Worm (Caenorhabditis elegans) whole organism, L1 larva: ENCODE measurements around the gene H01G02.3.

Experiments used
- C16A3.4 ChIP-seq: fragments of 150-350 bp; optimal IDR thresholded peaks from 2 replicates; lab custom pipeline; 2014; ENCODE audit warnings: missing biosample characterization, missing genetic modification characterization
- Y116A8C.19 ChIP-seq: sonication (generic microtip); optimal IDR thresholded peaks from 2 replicates; lab custom pipeline; 2016; ENCODE audit warnings: missing compliant biosample characterization, missing genetic modification characterization, borderline replicate concordance
- alr-1 ChIP-seq: fragments of 200-800 bp; sonication (Bioruptor generic); optimal IDR thresholded peaks from 2 replicates; lab custom pipeline; 2018; ENCODE audit warnings: borderline replicate concordance, mild to moderate bottlenecking, missing genetic modification characterization, missing compliant biosample characterization
- ama-1 ChIP-seq: fragments of 150-350 bp; optimal IDR thresholded peaks from 2 replicates; lab custom pipeline; 2014
- ceh-88 ChIP-seq: fragments of 200-800 bp; sonication (Bioruptor generic); IDR thresholded peaks from 2 replicates; pipeline ENCODE4 v1.3.6; 2022; ENCODE audit warnings: missing genetic modification characterization, missing compliant biosample characterization
- ces-1 ChIP-seq: fragments of 150-350 bp; optimal IDR thresholded peaks from 2 replicates; lab custom pipeline; 2014; ENCODE audit warnings: missing biosample characterization, missing genetic modification reagents, missing genetic modification characterization
- dsc-1 ChIP-seq: sonication (generic microtip); optimal IDR thresholded peaks from 2 replicates; lab custom pipeline; 2016; ENCODE audit warnings: mild to moderate bottlenecking, missing genetic modification characterization, missing compliant biosample characterization
- efl-1 ChIP-seq, 4 experiments: fragments of 150-350 bp; optimal IDR thresholded peaks in 3 of 4; peaks in 1 of 4; 1 replicate in 1 of 4; 2 replicates in 3 of 4; lab custom pipeline; 2014; ENCODE audit warnings: missing biosample characterization in 2 of 4, missing genetic modification characterization in 2 of 4, missing genetic modification reagents in 2 of 4
- elt-2 ChIP-seq: sonication (generic microtip); optimal IDR thresholded peaks from 2 replicates; lab custom pipeline; 2016; ENCODE audit warnings: missing genetic modification characterization, mild to moderate bottlenecking, inconsistent platforms, missing compliant biosample characterization, missing genetic modification reagents
- elt-3 ChIP-seq, 6 experiments: fragments of 150-350 bp in 1 of 6; sonication (generic microtip); optimal IDR thresholded peaks; 2 replicates each; lab custom pipeline; 2017 to 2018; ENCODE audit warnings: missing biosample characterization in 6 of 6, missing genetic modification characterization in 6 of 6, inconsistent platforms in 1 of 6
- fkh-10 ChIP-seq: sonication (generic microtip); optimal IDR thresholded peaks from 2 replicates; lab custom pipeline; 2017; ENCODE audit warnings: missing biosample characterization, missing genetic modification reagents, missing genetic modification characterization
- fkh-4 ChIP-seq: sonication (generic microtip); optimal IDR thresholded peaks from 2 replicates; lab custom pipeline; 2016; ENCODE audit warnings: missing compliant biosample characterization, missing genetic modification characterization, borderline replicate concordance
- fkh-8 ChIP-seq: sonication (generic microtip); optimal IDR thresholded peaks from 2 replicates; lab custom pipeline; 2016; ENCODE audit warnings: mild to moderate bottlenecking, missing genetic modification characterization, missing compliant biosample characterization
- fos-1 ChIP-seq: fragments of 150-350 bp; optimal IDR thresholded peaks from 2 replicates; lab custom pipeline; 2014; ENCODE audit warnings: missing biosample characterization, missing genetic modification characterization
- hlh-4 ChIP-seq: sonication (generic microtip); optimal IDR thresholded peaks from 2 replicates; lab custom pipeline; 2016; ENCODE audit warnings: mild to moderate bottlenecking, missing genetic modification characterization, missing compliant biosample characterization
- irx-1 ChIP-seq: sonication (generic microtip); optimal IDR thresholded peaks from 2 replicates; lab custom pipeline; 2016; ENCODE audit warnings: missing genetic modification characterization, missing compliant biosample characterization
- isw-1 ChIP-seq: fragments of 200-800 bp; sonication (Bioruptor generic); IDR thresholded peaks from 2 replicates; pipeline ENCODE4 v1.3.6; 2022; ENCODE audit warnings: missing genetic modification characterization, missing compliant biosample characterization
- lin-13 ChIP-seq: fragments of 150-350 bp; optimal IDR thresholded peaks from 2 replicates; lab custom pipeline; 2014; ENCODE audit warnings: missing biosample characterization, missing genetic modification reagents, missing genetic modification characterization
- lin-14 ChIP-seq: fragments of 200-800 bp; sonication (Bioruptor generic); optimal IDR thresholded peaks from 2 replicates; lab custom pipeline; 2018; ENCODE audit warnings: mild to moderate bottlenecking, missing genetic modification characterization, moderate library complexity, missing compliant biosample characterization
- lin-15B ChIP-seq: fragments of 150-350 bp; sonication (generic microtip); optimal IDR thresholded peaks from 3 replicates; lab custom pipeline; 2014; ENCODE audit warnings: missing biosample characterization, missing genetic modification characterization
- lin-39 ChIP-seq: fragments of 150-350 bp; optimal IDR thresholded peaks from 2 replicates; lab custom pipeline; 2014; ENCODE audit warnings: missing biosample characterization, missing genetic modification reagents, missing genetic modification characterization
- lir-3 ChIP-seq: sonication (generic microtip); optimal IDR thresholded peaks from 2 replicates; lab custom pipeline; 2016; ENCODE audit warnings: mild to moderate bottlenecking, missing genetic modification characterization, moderate library complexity, missing compliant biosample characterization; ENCODE audit not compliant: poor library complexity
- mab-9 ChIP-seq: fragments of 200-800 bp; sonication (Bioruptor generic); IDR thresholded peaks from 2 replicates; pipeline ENCODE4 v1.3.6; 2022; ENCODE audit warnings: missing genetic modification reagents, missing genetic modification characterization, missing compliant biosample characterization
- mdl-1 ChIP-seq, 2 experiments: fragments of 150-350 bp; optimal IDR thresholded peaks; 2 replicates each; lab custom pipeline; 2014 to 2017; ENCODE audit warnings: missing biosample characterization in 2 of 2, missing genetic modification characterization in 2 of 2, inconsistent platforms in 1 of 2
- mef-2 ChIP-seq: fragments of 150-350 bp; optimal IDR thresholded peaks from 2 replicates; lab custom pipeline; 2014; ENCODE audit warnings: missing biosample characterization, missing genetic modification characterization
- mep-1 ChIP-seq: fragments of 150-350 bp; optimal IDR thresholded peaks from 2 replicates; lab custom pipeline; 2014; ENCODE audit warnings: missing biosample characterization, missing genetic modification characterization
- nhr-11 ChIP-seq: fragments of 150-350 bp; optimal IDR thresholded peaks from 2 replicates; lab custom pipeline; 2014; ENCODE audit warnings: missing biosample characterization, missing genetic modification characterization
- nhr-12 ChIP-seq: sonication (generic microtip); optimal IDR thresholded peaks from 2 replicates; lab custom pipeline; 2017; ENCODE audit warnings: missing biosample characterization, missing genetic modification characterization
- nhr-19 ChIP-seq: fragments of 200-800 bp; sonication (Bioruptor generic); conservative IDR thresholded peaks from 2 replicates; pipeline ENCODE4 v1.3.6; 2022; ENCODE audit warnings: missing genetic modification characterization, missing compliant biosample characterization
- nhr-20 ChIP-seq: sonication (generic microtip); optimal IDR thresholded peaks from 2 replicates; lab custom pipeline; 2016; ENCODE audit warnings: mild to moderate bottlenecking, missing genetic modification characterization, missing compliant biosample characterization
- nhr-47 ChIP-seq: sonication (generic microtip); optimal IDR thresholded peaks from 2 replicates; lab custom pipeline; 2016; ENCODE audit warnings: mild to moderate bottlenecking, missing genetic modification characterization, moderate library complexity, missing compliant biosample characterization
- nhr-71 ChIP-seq: sonication (generic microtip); optimal IDR thresholded peaks from 2 replicates; lab custom pipeline; 2016; ENCODE audit warnings: mild to moderate bottlenecking, missing genetic modification characterization, moderate library complexity, missing compliant biosample characterization
- nhr-76 ChIP-seq: sonication (generic microtip); optimal IDR thresholded peaks from 2 replicates; lab custom pipeline; 2017; ENCODE audit warnings: missing biosample characterization, missing genetic modification characterization
- nhr-77 ChIP-seq: fragments of 150-350 bp; optimal IDR thresholded peaks from 2 replicates; lab custom pipeline; 2014; ENCODE audit warnings: missing biosample characterization, missing genetic modification characterization
- nhr-85 ChIP-seq: sonication (generic microtip); peaks from one replicate; lab custom pipeline; 2016; ENCODE audit warnings: missing genetic modification characterization, inconsistent platforms, missing compliant biosample characterization
- nhr-90 ChIP-seq: sonication (generic microtip); optimal IDR thresholded peaks from 2 replicates; lab custom pipeline; 2016; ENCODE audit warnings: mild to moderate bottlenecking, missing genetic modification characterization, missing compliant biosample characterization; ENCODE audit not compliant: poor library complexity
- pax-3 ChIP-seq: fragments of 200-800 bp; sonication (Bioruptor generic); optimal IDR thresholded peaks from 2 replicates; lab custom pipeline; 2018; ENCODE audit warnings: mild to moderate bottlenecking, missing genetic modification characterization, moderate library complexity, missing compliant biosample characterization
- pqm-1 ChIP-seq: sonication (generic microtip); optimal IDR thresholded peaks from 3 replicates; lab custom pipeline; 2017; ENCODE audit warnings: missing biosample characterization, missing genetic modification characterization
- rnt-1 ChIP-seq: sonication (generic microtip); optimal IDR thresholded peaks from 2 replicates; lab custom pipeline; 2016; ENCODE audit warnings: mild to moderate bottlenecking, missing genetic modification characterization, moderate library complexity, missing compliant biosample characterization
- skn-1 ChIP-seq: fragments of 150-350 bp; optimal IDR thresholded peaks from 2 replicates; lab custom pipeline; 2014; ENCODE audit warnings: missing biosample characterization, missing genetic modification characterization
- snu-23 ChIP-seq: sonication (generic microtip); optimal IDR thresholded peaks from 2 replicates; lab custom pipeline; 2016; ENCODE audit warnings: missing genetic modification characterization, missing compliant biosample characterization
- sox-4 ChIP-seq: sonication (generic microtip); optimal IDR thresholded peaks from 2 replicates; lab custom pipeline; 2016; ENCODE audit warnings: missing genetic modification characterization, missing compliant biosample characterization
- sptf-1 ChIP-seq: fragments of 150-350 bp; optimal IDR thresholded peaks from 2 replicates; lab custom pipeline; 2014; ENCODE audit warnings: missing biosample characterization, missing genetic modification characterization
- swsn-7 ChIP-seq: sonication (generic microtip); optimal IDR thresholded peaks from 2 replicates; lab custom pipeline; 2016; ENCODE audit warnings: missing genetic modification characterization, missing compliant biosample characterization
- tbx-2 ChIP-seq: sonication (generic microtip); optimal IDR thresholded peaks from 2 replicates; lab custom pipeline; 2016; ENCODE audit warnings: missing genetic modification characterization, missing compliant biosample characterization
- unc-130 ChIP-seq: fragments of 150-350 bp; optimal IDR thresholded peaks from 2 replicates; lab custom pipeline; 2017; ENCODE audit warnings: missing biosample characterization, missing genetic modification characterization, inconsistent platforms
- unc-30 ChIP-seq: sonication (generic microtip); optimal IDR thresholded peaks from 2 replicates; lab custom pipeline; 2017; ENCODE audit warnings: missing biosample characterization, missing genetic modification characterization
- unc-86 ChIP-seq: sonication (generic microtip); optimal IDR thresholded peaks from 2 replicates; lab custom pipeline; 2016; ENCODE audit warnings: missing genetic modification characterization, missing compliant biosample characterization
- vab-15 ChIP-seq: sonication (generic microtip); optimal IDR thresholded peaks from 2 replicates; lab custom pipeline; 2017; ENCODE audit warnings: missing genotype, mild to moderate bottlenecking, missing genetic modification characterization, missing compliant biosample characterization
- xbp-1 ChIP-seq: sonication (generic microtip); optimal IDR thresholded peaks from 2 replicates; lab custom pipeline; 2016; ENCODE audit warnings: missing genetic modification characterization, missing compliant biosample characterization

The H01G02.3 gene

ce11 chrIV:11822454-11822853, 30.1 kb upstream of the H01G02.3 start (continued):
- TF ChIP-seq lin-13 (peak; percentile 48), fos-1 (tag; lab: Kevin White, UChicago) (peak; percentile 10), nhr-20 (peak; percentile 31), alr-1 (tag; lab: Kevin White, UChicago) (no peak), nhr-19 (GFP tag; lab: Robert Waterston, UW) (peak; percentile 48), elt-2 (tag; lab: Kevin White, UChicago) (no peak), C16A3.4 (peak; percentile 49), rnt-1 (tag; lab: Kevin White, UChicago) (peak; percentile 59), lir-3 (tag; lab: Kevin White, UChicago) (no peak), xbp-1 (tag; lab: Kevin White, UChicago) (peak; percentile 52), lin-15B (peak; percentile 41), nhr-11 (tag; lab: Kevin White, UChicago) (no peak), ces-1 (no peak), pax-3 (tag; lab: Kevin White, UChicago) (peak; percentile 38), unc-86 (tag; lab: Kevin White, UChicago) (peak; percentile 15), Y116A8C.19 (tag; lab: Kevin White, UChicago) (no peak), nhr-71 (tag; lab: Kevin White, UChicago) (peak; percentile 48), nhr-76 (tag; lab: Kevin White, UChicago) (no peak), efl-1 (optimal IDR thresholded peaks at IDR 0.05; lab: Kevin White, UChicago) (peak; percentile 79 to 89), efl-1 (GFP tag; optimal IDR thresholded peaks at IDR 0.05 in 1 of 2; lab: Kevin White, UChicago) (peak; percentile 90 to 98), unc-30 (tag; lab: Kevin White, UChicago) (no peak), nhr-85 (peak; percentile 47), mep-1 (tag; lab: Kevin White, UChicago) (peak; percentile 35), ama-1 (lab: Kevin White, UChicago) (no peak), nhr-77 (peak; percentile 1), isw-1 (GFP tag; lab: Robert Waterston, UW) (peak; percentile 46; the same call in 1 of the 2 replicates)

- TF ChIP-seq fkh-4 (tag; lab: Kevin White, UChicago) (no peak), snu-23 (GFP tag; lab: Kevin White, UChicago) (peak; percentile 84), mef-2 (tag; lab: Kevin White, UChicago) (peak; percentile 0), lin-39 (no peak), mdl-1 (tag; optimal IDR thresholded peaks at IDR 0.05; lab: Kevin White, UChicago) (peak in 1 of 2 experiments; percentile 88), nhr-12 (tag; lab: Kevin White, UChicago) (no peak), Y116A8C.19 (tag; lab: Kevin White, UChicago) (no peak), nhr-47 (tag; lab: Kevin White, UChicago) (peak; percentile 79), nhr-71 (tag; lab: Kevin White, UChicago) (peak; percentile 83), lin-15B (no peak), ceh-88 (GFP tag; lab: Robert Waterston, UW) (peak; percentile 48; the same call in 1 of the 2 replicates), unc-130 (tag; lab: Kevin White, UChicago) (peak; percentile 28), mab-9 (peak; percentile 66; the same call in 1 of the 2 replicates), vab-15 (tag; lab: Kevin White, UChicago) (no peak), dsc-1 (peak; percentile 57), skn-1 (peak; percentile 14), tbx-2 (tag; lab: Kevin White, UChicago) (peak; percentile 71), nhr-85 (peak; percentile 68), fkh-10 (GFP tag; lab: Kevin White, UChicago) (peak; percentile 70), C16A3.4 (peak; percentile 53), elt-2 (tag; lab: Kevin White, UChicago) (peak; percentile 64), sox-4 (no peak), irx-1 (tag; lab: Kevin White, UChicago) (peak; percentile 31), nhr-90 (tag; lab: Kevin White, UChicago) (peak; percentile 21), nhr-76 (tag; lab: Kevin White, UChicago) (no peak), lin-14 (peak; percentile 93), swsn-7 (tag; lab: Kevin White, UChicago) (peak; percentile 72), fkh-8 (tag; lab: Kevin White, UChicago) (peak; percentile 94), pqm-1 (tag; lab: Kevin White, UChicago) (no peak), hlh-4 (tag; lab: Kevin White, UChicago) (no peak), sptf-1 (no peak), elt-3 (tag; optimal IDR thresholded peaks at IDR 0.05; lab: Kevin White, UChicago) (no peak)
Observed at ce11 chrIV:11821591-11822361, 29.4 kb upstream of the H01G02.3 start, which contains the start of the genes par-5 and M117.3. TSS of gene par-5 (minus strand) at chrIV:11821924. TSS of gene M117.3 (plus strand) at chrIV:11822206.
